Worm (Caenorhabditis elegans) whole organism, mixed stage, embryonic: Measurements from ENCODE around the gene C56G2.5.

Source experiments
- tbx-8 ChIP-seq: fragments of 200-800 bp; sonication (Bioruptor generic); optimal IDR thresholded peaks from 2 replicates; lab custom pipeline; 2018; ENCODE audit warnings: mild to moderate bottlenecking, missing genetic modification characterization, moderate library complexity, missing compliant biosample characterization
- unc-39 ChIP-seq: fragments of 150-350 bp; optimal IDR thresholded peaks from 2 replicates; lab custom pipeline; 2014; ENCODE audit warnings: missing biosample characterization, missing genetic modification characterization

DNA sequence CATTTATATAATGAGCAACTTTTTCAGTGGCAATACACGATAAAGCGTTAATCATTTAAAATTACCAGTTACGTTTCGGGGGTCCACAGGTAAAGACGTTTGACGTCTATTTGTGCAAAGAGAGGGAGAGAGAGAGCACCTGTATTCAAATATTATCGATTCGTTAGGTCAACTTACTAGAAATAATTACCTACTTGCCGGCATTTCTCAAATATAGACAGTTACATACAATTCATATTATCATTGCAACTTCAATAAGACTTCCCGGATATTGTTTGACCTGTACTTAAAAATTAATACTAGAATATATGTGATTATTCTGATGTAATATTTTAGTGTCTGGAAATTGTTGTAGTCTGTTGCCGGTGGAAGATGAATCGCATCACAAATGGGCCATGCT, 38.1 kb downstream of the C56G2.5 start, which contains the start of gene gadr-3:
- TF ChIP-seq tbx-8: no peak
- no peak for TF ChIP-seq unc-39 (tag; lab: Kevin White, UChicago)
